Worm (Caenorhabditis elegans): ENCODE measurements around the gene eif-3.G.

- TF ChIP-seq hmg-20 (GFP tag; IDR thresholded peaks at IDR 0.05) (no peak), mcd-1 (GFP tag; IDR thresholded peaks at IDR 0.05) (no peak)
Observed at ce11 chrII:8442717-8443223, at the start of gene eif-3.G.

Measured in whole organism, young adult.